Worm (Caenorhabditis elegans) whole organism, mixed stage, embryonic: ENCODE data around the gene F54D10.5.

Experiments
- lin-13 ChIP-seq: fragments of 150-350 bp; optimal IDR thresholded peaks from 2 replicates; lab custom pipeline; 2014; ENCODE audit warnings: missing biosample characterization, missing genetic modification characterization
- lsy-2 ChIP-seq: fragments of 150-350 bp; optimal IDR thresholded peaks from 2 replicates; lab custom pipeline; 2014; ENCODE audit warnings: missing biosample characterization, missing genetic modification characterization
- sem-2 ChIP-seq: fragments of 200-800 bp; sonication (Bioruptor generic); optimal IDR thresholded peaks from 2 replicates; lab custom pipeline; 2018; ENCODE audit warnings: mild to moderate bottlenecking, missing genetic modification characterization, missing compliant biosample characterization
- unc-62 ChIP-seq: fragments of 150-350 bp; optimal IDR thresholded peaks from 2 replicates; lab custom pipeline; 2014; ENCODE audit warnings: missing biosample characterization, missing genetic modification reagents, missing genetic modification characterization
- ztf-11 ChIP-seq: fragments of 150-350 bp; optimal IDR thresholded peaks from 2 replicates; lab custom pipeline; 2014; ENCODE audit warnings: missing biosample characterization, missing genetic modification characterization

DNA sequence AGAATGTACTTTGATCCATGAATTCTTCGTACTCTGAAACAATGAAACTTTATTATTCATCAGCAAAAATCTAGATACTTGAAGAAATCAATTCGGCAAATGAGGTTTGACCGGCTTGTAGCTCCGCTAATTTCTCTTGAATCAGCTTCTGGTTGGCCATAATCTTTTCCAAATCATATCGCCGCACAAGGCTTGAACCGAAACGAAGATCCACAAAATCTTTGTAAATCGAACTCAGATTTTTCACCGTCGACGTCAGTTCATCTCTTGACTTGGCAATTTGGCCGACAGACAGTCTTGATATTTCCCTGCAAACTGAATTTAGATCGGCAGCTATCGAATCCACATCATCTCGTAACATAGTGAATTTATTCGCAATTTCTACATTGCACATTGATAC is 2.5 kb downstream of the F54D10.5 start:
- TF ChIP-seq lsy-2 (no peak), unc-62 (no peak), sem-2 (GFP tag; lab: Kevin White, UChicago) (no peak), lin-13 (no peak), ztf-11 (tag; lab: Kevin White, UChicago) (no peak)
